Worm (Caenorhabditis elegans) whole organism, young adult: ENCODE results near the gene Y11D7A.19.

Experiments
- F37B4.10 ChIP-seq: fragments of 200-800 bp; sonication (Bioruptor generic); IDR thresholded peaks from 2 replicates; pipeline ENCODE4 v1.3.6; 2022; ENCODE audit warnings: missing genetic modification characterization, missing compliant biosample characterization
- F49E8.2 ChIP-seq: sonication (generic microtip); optimal IDR thresholded peaks from 3 replicates; lab custom pipeline; 2017; ENCODE audit warnings: missing genetic modification characterization, mild to moderate bottlenecking, missing compliant biosample characterization, antibody characterized with exemption, moderate library complexity; ENCODE audit not compliant: insufficient read depth
- F52B5.7 ChIP-seq: sonication (generic microtip); optimal IDR thresholded peaks from 2 replicates; lab custom pipeline; 2016; ENCODE audit warnings: mild to moderate bottlenecking, missing genetic modification characterization, missing compliant biosample characterization
- F57A8.1 ChIP-seq: fragments of 200-800 bp; sonication (Bioruptor generic); optimal IDR thresholded peaks from 2 replicates; lab custom pipeline; 2018; ENCODE audit warnings: mild to moderate bottlenecking, missing genetic modification characterization, moderate library complexity, missing compliant biosample characterization
- Y56A3A.18 ChIP-seq: fragments of 200-800 bp; sonication (Bioruptor generic); IDR thresholded peaks from 2 replicates; pipeline ENCODE4 v1.3.6; 2022; ENCODE audit warnings: missing genetic modification reagents, missing genetic modification characterization, missing compliant biosample characterization
- Y79H2A.3 ChIP-seq: fragments of 200-800 bp; sonication (Bioruptor generic); conservative IDR thresholded peaks from 2 replicates; pipeline ENCODE4 v1.3.6; 2022; ENCODE audit warnings: missing genetic modification reagents, missing genetic modification characterization, missing compliant biosample characterization
- Y95B8A.8 ChIP-seq: fragments of 200-800 bp; sonication (Bioruptor generic); IDR thresholded peaks from 2 replicates; pipeline ENCODE4 v1.3.6; 2022; ENCODE audit warnings: missing genetic modification reagents, missing genetic modification characterization, missing compliant biosample characterization
- ZK185.1 ChIP-seq: sonication (generic microtip); optimal IDR thresholded peaks from 2 replicates; lab custom pipeline; 2016; ENCODE audit warnings: mild to moderate bottlenecking, missing genetic modification characterization, missing compliant biosample characterization; ENCODE audit not compliant: poor library complexity, severe bottlenecking
- akir-1 ChIP-seq: fragments of 200-800 bp; sonication (Bioruptor generic); optimal IDR thresholded peaks from 2 replicates; lab custom pipeline; 2018; ENCODE audit warnings: mild to moderate bottlenecking, missing genetic modification characterization, moderate library complexity, missing compliant biosample characterization
- ama-1 ChIP-seq, 3 experiments: fragments of 150-350 bp in 1 of 3; sonication (generic microtip) in 2 of 3; optimal IDR thresholded peaks; 2 replicates each; lab custom pipeline; 2014 to 2018; ENCODE audit warnings: missing biosample characterization in 2 of 3, missing genetic modification characterization in 2 of 3, missing genetic modification reagents in 2 of 3
- aptf-2 ChIP-seq: fragments of 200-800 bp; sonication (Bioruptor generic); conservative IDR thresholded peaks from 2 replicates; pipeline ENCODE4 v1.3.6; 2022; ENCODE audit warnings: missing genetic modification reagents, missing genetic modification characterization, missing compliant biosample characterization
- attf-3 ChIP-seq: fragments of 200-800 bp; sonication (Bioruptor generic); conservative IDR thresholded peaks from 2 replicates; pipeline ENCODE4 v1.3.6; 2022; ENCODE audit warnings: missing genetic modification reagents, missing genetic modification characterization, missing compliant biosample characterization
- bed-2 ChIP-seq: fragments of 200-800 bp; sonication (Bioruptor generic); IDR thresholded peaks from 2 replicates; pipeline ENCODE4 v1.3.6; 2022; ENCODE audit warnings: missing genetic modification reagents, missing genetic modification characterization, missing compliant biosample characterization
- ccch-3 ChIP-seq: fragments of 200-800 bp; sonication (Bioruptor generic); optimal IDR thresholded peaks from 2 replicates; lab custom pipeline; 2018; ENCODE audit warnings: mild to moderate bottlenecking, missing genetic modification characterization, missing compliant biosample characterization
- chd-7 ChIP-seq: sonication (generic microtip); optimal IDR thresholded peaks from 2 replicates; lab custom pipeline; 2016; ENCODE audit warnings: mild to moderate bottlenecking, missing genetic modification characterization, moderate library complexity, missing compliant biosample characterization
- die-1 ChIP-seq: sonication (generic microtip); optimal IDR thresholded peaks from 2 replicates; lab custom pipeline; 2016; ENCODE audit warnings: missing genotype, mild to moderate bottlenecking, missing genetic modification characterization, missing compliant biosample characterization
- egrh-3 ChIP-seq: fragments of 200-800 bp; sonication (Bioruptor generic); IDR thresholded peaks from 2 replicates; pipeline ENCODE4 v1.3.6; 2022; ENCODE audit warnings: missing genetic modification reagents, missing genetic modification characterization, missing compliant biosample characterization
- ekl-4 ChIP-seq: fragments of 200-800 bp; sonication (Bioruptor generic); IDR thresholded peaks from 2 replicates; pipeline ENCODE4 v1.3.6; 2022; ENCODE audit warnings: missing genetic modification reagents, missing genetic modification characterization, missing compliant biosample characterization
- gei-17 ChIP-seq: fragments of 200-800 bp; sonication (Bioruptor generic); optimal IDR thresholded peaks from 2 replicates; lab custom pipeline; 2018; ENCODE audit warnings: mild to moderate bottlenecking, missing genetic modification characterization, missing compliant biosample characterization
- hmg-1.2 ChIP-seq: fragments of 200-800 bp; sonication (Bioruptor generic); IDR thresholded peaks from 2 replicates; pipeline ENCODE4 v1.3.6; 2022; ENCODE audit warnings: missing genetic modification reagents, missing genetic modification characterization, missing compliant biosample characterization
- hsf-1 ChIP-seq: fragments of 200-800 bp; sonication (Bioruptor generic); IDR thresholded peaks from 2 replicates; pipeline ENCODE4 v1.3.6; 2022; ENCODE audit warnings: missing genetic modification reagents, missing genetic modification characterization, missing compliant biosample characterization
- let-526 ChIP-seq: fragments of 200-800 bp; sonication (Bioruptor generic); IDR thresholded peaks from 2 replicates; pipeline ENCODE4 v1.3.6; 2022; ENCODE audit warnings: missing genetic modification reagents, missing genetic modification characterization, missing compliant biosample characterization
- lin-35 ChIP-seq, 3 experiments: fragments of 150-350 bp in 2 of 3; sonication (generic microtip) in 1 of 3; optimal IDR thresholded peaks; 2 replicates each; lab custom pipeline; 2014 to 2018; ENCODE audit warnings: missing biosample characterization in 3 of 3, missing genetic modification characterization in 3 of 3, missing genetic modification reagents in 3 of 3
- lin-54 ChIP-seq: fragments of 200-800 bp; sonication (Bioruptor generic); optimal IDR thresholded peaks from 2 replicates; lab custom pipeline; 2018; ENCODE audit warnings: mild to moderate bottlenecking, missing genetic modification characterization, missing compliant biosample characterization
- madf-3 ChIP-seq: fragments of 200-800 bp; sonication (Bioruptor generic); IDR thresholded peaks from 2 replicates; pipeline ENCODE4 v1.3.6; 2022; ENCODE audit warnings: missing genetic modification reagents, missing genetic modification characterization, missing compliant biosample characterization
- madf-6 ChIP-seq: fragments of 200-800 bp; sonication (Bioruptor generic); IDR thresholded peaks from 2 replicates; pipeline ENCODE4 v1.3.6; 2022; ENCODE audit warnings: missing genetic modification reagents, missing genetic modification characterization, missing compliant biosample characterization
- mel-28 ChIP-seq: sonication (generic microtip); optimal IDR thresholded peaks from 2 replicates; lab custom pipeline; 2016; ENCODE audit warnings: borderline replicate concordance, mild to moderate bottlenecking, missing genetic modification characterization, missing compliant biosample characterization
- mes-4 ChIP-seq: sonication (generic microtip); optimal IDR thresholded peaks from 2 replicates; lab custom pipeline; 2016; ENCODE audit warnings: missing genotype, missing genetic modification characterization, missing compliant biosample characterization
- mxl-1 ChIP-seq: sonication (generic microtip); optimal IDR thresholded peaks from 2 replicates; lab custom pipeline; 2016; ENCODE audit warnings: missing genetic modification characterization, missing compliant biosample characterization
- nfya-1 ChIP-seq: sonication (generic microtip); optimal IDR thresholded peaks from 2 replicates; lab custom pipeline; 2017; ENCODE audit warnings: antibody characterized with exemption, missing compliant biosample characterization, missing genetic modification characterization, borderline replicate concordance; ENCODE audit not compliant: insufficient read depth
- nfyb-1 ChIP-seq: fragments of 200-800 bp; sonication (Bioruptor generic); IDR thresholded peaks from 2 replicates; pipeline ENCODE4 v1.3.6; 2022; ENCODE audit warnings: missing genetic modification reagents, missing genetic modification characterization, missing compliant biosample characterization
- nhr-27 ChIP-seq: fragments of 200-800 bp; sonication (Bioruptor generic); optimal IDR thresholded peaks from 2 replicates; lab custom pipeline; 2018; ENCODE audit warnings: mild to moderate bottlenecking, missing genetic modification characterization, moderate library complexity, missing compliant biosample characterization
- nhr-90 ChIP-seq: sonication (generic microtip); optimal IDR thresholded peaks from 2 replicates; lab custom pipeline; 2016; ENCODE audit warnings: missing genotype, mild to moderate bottlenecking, missing genetic modification characterization, missing compliant biosample characterization
- snpc-4 ChIP-seq, 5 experiments: fragments of 150-350 bp in 1 of 5; sonication (generic microtip) in 4 of 5; optimal IDR thresholded peaks; 2 replicates each; lab custom pipeline; 2014 to 2018; ENCODE audit warnings: missing genetic modification characterization in 5 of 5, missing biosample characterization in 3 of 5, antibody characterized with exemption in 2 of 5, mild to moderate bottlenecking in 2 of 5, missing compliant biosample characterization in 2 of 5, missing genotype in 2 of 5, moderate library complexity in 2 of 5, missing genetic modification reagents in 1 of 5
- somi-1 ChIP-seq: fragments of 200-800 bp; sonication (Bioruptor generic); optimal IDR thresholded peaks from 2 replicates; lab custom pipeline; 2018; ENCODE audit warnings: mild to moderate bottlenecking, missing genetic modification characterization, missing compliant biosample characterization
- tlf-1 ChIP-seq: fragments of 200-800 bp; sonication (Bioruptor generic); optimal IDR thresholded peaks from 2 replicates; lab custom pipeline; 2018; ENCODE audit warnings: mild to moderate bottlenecking, missing genetic modification characterization, missing compliant biosample characterization
- ztf-18 ChIP-seq: sonication (generic microtip); optimal IDR thresholded peaks from 2 replicates; lab custom pipeline; 2016; ENCODE audit warnings: missing genotype, mild to moderate bottlenecking, missing genetic modification characterization, missing compliant biosample characterization
- ztf-28 ChIP-seq: fragments of 200-800 bp; sonication (Bioruptor generic); IDR thresholded peaks from 2 replicates; pipeline ENCODE4 v1.3.6; 2022; ENCODE audit warnings: missing genetic modification reagents, missing genetic modification characterization, missing compliant biosample characterization
- ztf-3 ChIP-seq: fragments of 200-800 bp; sonication (Bioruptor generic); optimal IDR thresholded peaks from 2 replicates; lab custom pipeline; 2018; ENCODE audit warnings: mild to moderate bottlenecking, missing genetic modification characterization, missing compliant biosample characterization

The Y11D7A.19 gene

ce11 chrIV:9261687-9262086, 4.7 kb downstream of the Y11D7A.19 start, which contains the start of gene col-120 (continued):
- no peak for TF ChIP-seq madf-3
- TF ChIP-seq Y95B8A.8 (GFP tag; lab: Robert Waterston, UW) = no peak
- TF ChIP-seq Y79H2A.3 (GFP tag; lab: Robert Waterston, UW) = no peak
- TF ChIP-seq die-1 (tag; lab: Kevin White, UChicago) = no peak
- TF ChIP-seq ztf-18 = no peak
- no peak for TF ChIP-seq akir-1 (GFP tag; lab: Kevin White, UChicago)
- no peak for TF ChIP-seq Y56A3A.18 (GFP tag; lab: Robert Waterston, UW)

- TF ChIP-seq F57A8.1 (GFP tag; lab: Kevin White, UChicago) (peak; percentile 12), madf-3 (no peak), nhr-90 (tag; lab: Kevin White, UChicago) (no peak), ZK185.1 (tag; lab: Kevin White, UChicago) (no peak), F37B4.10 (GFP tag; lab: Robert Waterston, UW) (0 out of 2 replicates have a peak, but pooled peaks have one; percentile 3)
- TF ChIP-seq, all 124 proteins: peak for 2
Measured at ce11 chrIV:9260826-9261225, 5.5 kb downstream of the Y11D7A.19 start.

- no peak for TF ChIP-seq nhr-27 (tag; lab: Kevin White, UChicago)
- TF ChIP-seq hmg-1.2 = peak; percentile 92
- TF ChIP-seq nfya-1 (tag; lab: Kevin White, UChicago) = no peak
- peak; percentile 91 for TF ChIP-seq attf-3 (GFP tag; lab: Robert Waterston, UW)
- TF ChIP-seq mxl-1 (tag; lab: Kevin White, UChicago) = no peak
- TF ChIP-seq, all 124 proteins: peak for 2
Measured at ce11 chrIV:9260334-9260733, 6.0 kb downstream of the Y11D7A.19 start.

ce11 chrIV:9259687-9260086, 6.7 kb downstream of the Y11D7A.19 start, which contains the start of gene Y11D7A.10:
Gene Y11D7A.10 (minus strand): TSS chrIV:9259768.
- no peak for TF ChIP-seq nfyb-1 (GFP tag; lab: Robert Waterston, UW)
- TF ChIP-seq bed-2 (GFP tag; lab: Robert Waterston, UW) = no peak
- TF ChIP-seq lin-35 (GFP tag; optimal IDR thresholded peaks at IDR 0.05; lab: Kevin White, UChicago) = no peak
- TF ChIP-seq ccch-3 (GFP tag; lab: Kevin White, UChicago) = no peak
- no peak for TF ChIP-seq mes-4
- TF ChIP-seq somi-1 (GFP tag; lab: Kevin White, UChicago) = no peak
- TF ChIP-seq Y95B8A.8 (GFP tag; lab: Robert Waterston, UW) = no peak
- no peak for TF ChIP-seq lin-54 (GFP tag; lab: Kevin White, UChicago)
- TF ChIP-seq hsf-1 = no peak

- TF ChIP-seq attf-3 (GFP tag; lab: Robert Waterston, UW) (0 out of 2 replicates have a peak, but pooled peaks have one; percentile 21), tlf-1 (GFP tag; lab: Kevin White, UChicago) (no peak), ekl-4 (peak; percentile 24; the same call in 1 of the 2 replicates), madf-6 (GFP tag; lab: Robert Waterston, UW) (0 out of 2 replicates have a peak, but pooled peaks have one; percentile 21), let-526 (no peak), gei-17 (GFP tag; lab: Kevin White, UChicago) (no peak), ztf-3 (GFP tag; lab: Kevin White, UChicago) (no peak), ama-1 (optimal IDR thresholded peaks at IDR 0.05; lab: Kevin White, UChicago) (peak; percentile 69), ama-1 (GFP tag; optimal IDR thresholded peaks at IDR 0.05; lab: Kevin White, UChicago) (no peak), aptf-2 (GFP tag; lab: Robert Waterston, UW) (no peak), lin-35 (GFP tag; optimal IDR thresholded peaks at IDR 0.05; lab: Kevin White, UChicago) (no peak), egrh-3 (no peak), F52B5.7 (tag; lab: Kevin White, UChicago) (no peak), ztf-28 (GFP tag; lab: Robert Waterston, UW) (no peak), F49E8.2 (tag; lab: Kevin White, UChicago) (no peak), chd-7 (tag; lab: Kevin White, UChicago) (no peak), mel-28 (no peak), snpc-4 (GFP tag; optimal IDR thresholded peaks at IDR 0.05; lab: Kevin White, UChicago) (no peak), snpc-4 (tag; optimal IDR thresholded peaks at IDR 0.05; lab: Kevin White, UChicago) (peak in 1 of 4 experiments; percentile 11)
Measured at ce11 chrIV:9258547-9258946, 7.8 kb downstream of the Y11D7A.19 start.
